Fruit fly (Drosophila melanogaster) whole organism, prepupa: Measurements from ENCODE around the gene CG13314.

Experiments used
- Blimp-1 ChIP-seq: fragments of 200-800 bp; sonication (Bioruptor generic); optimal IDR thresholded peaks from 3 replicates; lab custom pipeline; 2017; ENCODE audit warnings: missing biosample characterization, missing genetic modification characterization, mild to moderate bottlenecking, moderate library complexity, missing genetic modification reagents
- CG6808 ChIP-seq: fragments of 200-800 bp; sonication (Bioruptor generic); optimal IDR thresholded peaks from 3 replicates; lab custom pipeline; 2017; ENCODE audit warnings: missing biosample characterization, missing genetic modification characterization, mild to moderate bottlenecking, moderate library complexity, missing genetic modification reagents
- Eip78C ChIP-seq: fragments of 200-800 bp; sonication (Bioruptor generic); peaks from one replicate; lab custom pipeline; 2016; ENCODE audit warnings: missing biosample characterization, missing genetic modification characterization
- spab ChIP-seq: fragments of 200-800 bp; sonication (Bioruptor generic); optimal IDR thresholded peaks from 2 replicates; lab custom pipeline; 2017; ENCODE audit warnings: missing biosample characterization, mild to moderate bottlenecking, missing genetic modification characterization, missing genetic modification reagents
- svp ChIP-seq: fragments of 200-800 bp; sonication (Bioruptor generic); peaks from one replicate; lab custom pipeline; 2016; ENCODE audit warnings: missing biosample characterization, missing genetic modification characterization

- TF ChIP-seq spab (GFP tag; lab: Kevin White, UChicago) = no peak
- no peak for TF ChIP-seq Blimp-1
- no peak for TF ChIP-seq Eip78C (GFP tag; lab: Kevin White, UChicago)
- TF ChIP-seq CG6808 (GFP tag; lab: Kevin White, UChicago) = no peak
- TF ChIP-seq svp (GFP tag; lab: Kevin White, UChicago) = no peak
These were observed 1.8 kb upstream of the CG13314 start, which contains the start of gene CG5644 for dm6 chr3L:8979780-8980179.
